Worm (Caenorhabditis elegans) whole organism, young adult: ENCODE measurements around the gene F10E9.1.

Experiments
- B0035.1 ChIP-seq: sonication (generic microtip); optimal IDR thresholded peaks from 2 replicates; lab custom pipeline; 2016; ENCODE audit warnings: missing genetic modification characterization, mild to moderate bottlenecking, missing compliant biosample characterization, missing genotype, missing genetic modification reagents
- C17E4.6 ChIP-seq: fragments of 200-800 bp; sonication (Bioruptor generic); IDR thresholded peaks from 2 replicates; pipeline ENCODE4 v1.3.6; 2022; ENCODE audit warnings: missing genetic modification reagents, missing genetic modification characterization, missing compliant biosample characterization
- D2030.7 ChIP-seq: fragments of 200-800 bp; sonication (Bioruptor generic); IDR thresholded peaks from 2 replicates; pipeline ENCODE4 v1.3.6; 2022; ENCODE audit warnings: missing genetic modification reagents, missing genetic modification characterization, missing compliant biosample characterization
- F10E7.11 ChIP-seq: sonication (generic microtip); optimal IDR thresholded peaks from 2 replicates; lab custom pipeline; 2017; ENCODE audit warnings: mild to moderate bottlenecking, missing genetic modification characterization, moderate library complexity, missing compliant biosample characterization
- F22D6.2 ChIP-seq: sonication (generic microtip); optimal IDR thresholded peaks from 2 replicates; lab custom pipeline; 2016; ENCODE audit warnings: mild to moderate bottlenecking, missing genetic modification characterization, missing compliant biosample characterization
- Y56A3A.18 ChIP-seq: fragments of 200-800 bp; sonication (Bioruptor generic); IDR thresholded peaks from 2 replicates; pipeline ENCODE4 v1.3.6; 2022; ENCODE audit warnings: missing genetic modification reagents, missing genetic modification characterization, missing compliant biosample characterization
- Y95B8A.8 ChIP-seq: fragments of 200-800 bp; sonication (Bioruptor generic); IDR thresholded peaks from 2 replicates; pipeline ENCODE4 v1.3.6; 2022; ENCODE audit warnings: missing genetic modification reagents, missing genetic modification characterization, missing compliant biosample characterization
- ZK185.1 ChIP-seq: sonication (generic microtip); optimal IDR thresholded peaks from 2 replicates; lab custom pipeline; 2016; ENCODE audit warnings: mild to moderate bottlenecking, missing genetic modification characterization, missing compliant biosample characterization; ENCODE audit not compliant: poor library complexity, severe bottlenecking
- aptf-2 ChIP-seq: fragments of 200-800 bp; sonication (Bioruptor generic); conservative IDR thresholded peaks from 2 replicates; pipeline ENCODE4 v1.3.6; 2022; ENCODE audit warnings: missing genetic modification reagents, missing genetic modification characterization, missing compliant biosample characterization
- attf-5 ChIP-seq: fragments of 200-800 bp; sonication (Bioruptor generic); optimal IDR thresholded peaks from 2 replicates; lab custom pipeline; 2018; ENCODE audit warnings: mild to moderate bottlenecking, missing genetic modification characterization, missing compliant biosample characterization
- attf-6 ChIP-seq: fragments of 200-800 bp; sonication (Bioruptor generic); IDR thresholded peaks from 2 replicates; pipeline ENCODE4 v1.3.6; 2022; ENCODE audit warnings: missing genetic modification reagents, missing genetic modification characterization, missing compliant biosample characterization
- bed-1 ChIP-seq: fragments of 200-800 bp; sonication (Bioruptor generic); IDR thresholded peaks from 2 replicates; pipeline ENCODE4 v1.3.6; 2022; ENCODE audit warnings: missing genetic modification reagents, missing genetic modification characterization, missing compliant biosample characterization
- cebp-1 ChIP-seq, 2 experiments: fragments of 200-800 bp in 1 of 2; sonication (Bioruptor generic) in 1 of 2; sonication (generic microtip) in 1 of 2; IDR thresholded peaks in 1 of 2; optimal IDR thresholded peaks in 1 of 2; 2 replicates each; pipeline versions ENCODE4 v1.3.6 to Lab custom; 2017 to 2022; ENCODE audit warnings: missing compliant biosample characterization in 2 of 2, missing genetic modification characterization in 2 of 2, mild to moderate bottlenecking in 1 of 2, missing genetic modification reagents in 1 of 2, moderate library complexity in 1 of 2
- ceh-40 ChIP-seq: fragments of 200-800 bp; sonication (Bioruptor generic); IDR thresholded peaks from 2 replicates; pipeline ENCODE4 v1.3.6; 2022; ENCODE audit warnings: missing genetic modification characterization, missing compliant biosample characterization
- ceh-58 ChIP-seq: fragments of 200-800 bp; sonication (Bioruptor generic); IDR thresholded peaks from 2 replicates; pipeline ENCODE4 v1.3.6; 2022; ENCODE audit warnings: missing genetic modification characterization, missing compliant biosample characterization
- ceh-91 ChIP-seq: fragments of 200-800 bp; sonication (Bioruptor generic); IDR thresholded peaks from 2 replicates; pipeline ENCODE4 v1.3.6; 2022; ENCODE audit warnings: missing genetic modification reagents, missing genetic modification characterization, missing compliant biosample characterization
- chd-7 ChIP-seq: sonication (generic microtip); optimal IDR thresholded peaks from 2 replicates; lab custom pipeline; 2016; ENCODE audit warnings: mild to moderate bottlenecking, missing genetic modification characterization, moderate library complexity, missing compliant biosample characterization
- die-1 ChIP-seq: sonication (generic microtip); optimal IDR thresholded peaks from 2 replicates; lab custom pipeline; 2016; ENCODE audit warnings: missing genotype, mild to moderate bottlenecking, missing genetic modification characterization, missing compliant biosample characterization
- dpff-1 ChIP-seq: sonication (generic microtip); optimal IDR thresholded peaks from 2 replicates; lab custom pipeline; 2017; ENCODE audit warnings: mild to moderate bottlenecking, missing genetic modification characterization, missing compliant biosample characterization
- dpl-1 ChIP-seq: fragments of 150-350 bp; optimal IDR thresholded peaks from 2 replicates; lab custom pipeline; 2014; ENCODE audit warnings: missing biosample characterization, missing genetic modification reagents, missing genetic modification characterization
- ekl-4 ChIP-seq: fragments of 200-800 bp; sonication (Bioruptor generic); IDR thresholded peaks from 2 replicates; pipeline ENCODE4 v1.3.6; 2022; ENCODE audit warnings: missing genetic modification reagents, missing genetic modification characterization, missing compliant biosample characterization
- fkh-3 ChIP-seq: sonication (generic microtip); optimal IDR thresholded peaks from 2 replicates; lab custom pipeline; 2016; ENCODE audit warnings: mild to moderate bottlenecking, missing genetic modification characterization, missing compliant biosample characterization
- hlh-26 ChIP-seq: fragments of 200-800 bp; sonication (Bioruptor generic); conservative IDR thresholded peaks from 2 replicates; pipeline ENCODE4 v1.3.6; 2022; ENCODE audit warnings: missing genetic modification reagents, missing genetic modification characterization, missing compliant biosample characterization
- hmg-1.2 ChIP-seq: fragments of 200-800 bp; sonication (Bioruptor generic); IDR thresholded peaks from 2 replicates; pipeline ENCODE4 v1.3.6; 2022; ENCODE audit warnings: missing genetic modification reagents, missing genetic modification characterization, missing compliant biosample characterization
- let-526 ChIP-seq: fragments of 200-800 bp; sonication (Bioruptor generic); IDR thresholded peaks from 2 replicates; pipeline ENCODE4 v1.3.6; 2022; ENCODE audit warnings: missing genetic modification reagents, missing genetic modification characterization, missing compliant biosample characterization
- lin-26 ChIP-seq: fragments of 200-800 bp; sonication (Bioruptor generic); IDR thresholded peaks from 2 replicates; pipeline ENCODE4 v1.3.6; 2022; ENCODE audit warnings: missing genetic modification reagents, missing genetic modification characterization, missing compliant biosample characterization
- lin-35 ChIP-seq, 3 experiments: fragments of 150-350 bp in 2 of 3; sonication (generic microtip) in 1 of 3; optimal IDR thresholded peaks; 2 replicates each; lab custom pipeline; 2014 to 2018; ENCODE audit warnings: missing biosample characterization in 3 of 3, missing genetic modification characterization in 3 of 3, missing genetic modification reagents in 3 of 3
- lin-40 ChIP-seq: sonication (generic microtip); optimal IDR thresholded peaks from 2 replicates; lab custom pipeline; 2016; ENCODE audit warnings: missing genetic modification characterization, mild to moderate bottlenecking, missing compliant biosample characterization, missing genotype, missing genetic modification reagents
- lsl-1 ChIP-seq: fragments of 200-800 bp; sonication (Bioruptor generic); optimal IDR thresholded peaks from 2 replicates; lab custom pipeline; 2018; ENCODE audit warnings: mild to moderate bottlenecking, missing genetic modification characterization, moderate library complexity, missing compliant biosample characterization
- madf-10 ChIP-seq: sonication (generic microtip); optimal IDR thresholded peaks from 2 replicates; lab custom pipeline; 2016; ENCODE audit warnings: mild to moderate bottlenecking, missing genetic modification characterization, missing compliant biosample characterization
- mxl-1 ChIP-seq: sonication (generic microtip); optimal IDR thresholded peaks from 2 replicates; lab custom pipeline; 2016; ENCODE audit warnings: missing genetic modification characterization, missing compliant biosample characterization
- nfya-1 ChIP-seq: sonication (generic microtip); optimal IDR thresholded peaks from 2 replicates; lab custom pipeline; 2017; ENCODE audit warnings: antibody characterized with exemption, missing compliant biosample characterization, missing genetic modification characterization, borderline replicate concordance; ENCODE audit not compliant: insufficient read depth
- nfya-2 ChIP-seq: fragments of 200-800 bp; sonication (Bioruptor generic); IDR thresholded peaks from 2 replicates; pipeline ENCODE4 v1.3.6; 2022; ENCODE audit warnings: missing genetic modification reagents, missing genetic modification characterization, missing compliant biosample characterization
- nfyb-1 ChIP-seq: fragments of 200-800 bp; sonication (Bioruptor generic); IDR thresholded peaks from 2 replicates; pipeline ENCODE4 v1.3.6; 2022; ENCODE audit warnings: missing genetic modification reagents, missing genetic modification characterization, missing compliant biosample characterization
- pha-4 ChIP-seq: fragments of 150-350 bp; sonication (generic microtip); optimal IDR thresholded peaks from 2 replicates; lab custom pipeline; 2014; ENCODE audit warnings: missing biosample characterization, missing genetic modification reagents, missing genetic modification characterization
- rpc-1 ChIP-seq, 2 experiments: fragments of 150-350 bp in 1 of 2; sonication (generic microtip) in 1 of 2; optimal IDR thresholded peaks; 2 replicates each; lab custom pipeline; 2014 to 2018; ENCODE audit warnings: missing biosample characterization in 1 of 2, missing genetic modification characterization in 1 of 2, missing genetic modification reagents in 1 of 2, missing genotype in 1 of 2
- sdz-38 ChIP-seq: sonication (generic microtip); optimal IDR thresholded peaks from 2 replicates; lab custom pipeline; 2016; ENCODE audit warnings: missing genotype, missing genetic modification characterization, missing compliant biosample characterization
- sea-2 ChIP-seq: fragments of 200-800 bp; sonication (Bioruptor generic); IDR thresholded peaks from 2 replicates; pipeline ENCODE4 v1.3.6; 2022; ENCODE audit warnings: missing genetic modification characterization, missing compliant biosample characterization
- snpc-3.4 ChIP-seq: sonication (generic microtip); optimal IDR thresholded peaks from 2 replicates; lab custom pipeline; 2017; ENCODE audit warnings: missing genetic modification characterization, mild to moderate bottlenecking, missing compliant biosample characterization, antibody characterized with exemption, moderate library complexity, missing genotype, missing genetic modification reagents
- snpc-4 ChIP-seq, 5 experiments: fragments of 150-350 bp in 1 of 5; sonication (generic microtip) in 4 of 5; optimal IDR thresholded peaks; 2 replicates each; lab custom pipeline; 2014 to 2018; ENCODE audit warnings: missing genetic modification characterization in 5 of 5, missing biosample characterization in 3 of 5, antibody characterized with exemption in 2 of 5, mild to moderate bottlenecking in 2 of 5, missing compliant biosample characterization in 2 of 5, missing genotype in 2 of 5, moderate library complexity in 2 of 5, missing genetic modification reagents in 1 of 5
- somi-1 ChIP-seq: fragments of 200-800 bp; sonication (Bioruptor generic); optimal IDR thresholded peaks from 2 replicates; lab custom pipeline; 2018; ENCODE audit warnings: mild to moderate bottlenecking, missing genetic modification characterization, missing compliant biosample characterization
- unc-130 ChIP-seq: sonication (generic microtip); optimal IDR thresholded peaks from 2 replicates; lab custom pipeline; 2016; ENCODE audit warnings: missing genetic modification reagents, missing genetic modification characterization, missing compliant biosample characterization
- xnd-1 ChIP-seq: sonication (generic microtip); optimal IDR thresholded peaks from 2 replicates; lab custom pipeline; 2016; ENCODE audit warnings: missing genotype, missing genetic modification reagents, missing genetic modification characterization, missing compliant biosample characterization
- zim-3 ChIP-seq: sonication (generic microtip); optimal IDR thresholded peaks from 2 replicates; lab custom pipeline; 2017; ENCODE audit warnings: mild to moderate bottlenecking, missing genetic modification characterization, moderate library complexity, missing compliant biosample characterization
- ztf-25 ChIP-seq: fragments of 200-800 bp; sonication (Bioruptor generic); IDR thresholded peaks from 2 replicates; pipeline ENCODE4 v1.3.6; 2022; ENCODE audit warnings: missing genetic modification reagents, missing genetic modification characterization, missing compliant biosample characterization
- ztf-6 ChIP-seq: fragments of 200-800 bp; sonication (Bioruptor generic); IDR thresholded peaks from 2 replicates; pipeline ENCODE4 v1.3.6; 2022; ENCODE audit warnings: missing genetic modification reagents, missing genetic modification characterization, missing compliant biosample characterization

F10E9.1 gene

DNA sequence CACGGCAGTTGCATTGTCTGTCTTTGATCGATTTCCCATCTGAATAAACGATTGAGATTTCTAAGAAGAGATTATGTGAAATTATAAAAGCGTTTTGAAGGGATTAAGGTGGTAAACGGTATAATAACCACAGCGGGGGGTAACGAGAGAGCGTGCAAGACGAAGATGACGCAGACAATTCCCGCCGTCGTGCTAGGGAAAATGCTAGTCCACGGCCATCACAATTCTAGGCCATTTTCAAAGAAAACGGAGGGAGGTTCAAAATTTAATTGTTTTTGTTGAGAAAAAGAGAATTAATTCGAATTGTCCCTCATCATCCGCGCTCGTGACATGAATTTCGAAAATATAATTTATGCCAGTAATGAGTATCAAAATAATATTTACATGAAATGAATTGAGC lies 3.9 kb upstream of the F10E9.1 start, which contains the start of gene F10E9.11 (continued):
- TF ChIP-seq lsl-1 (GFP tag; lab: Kevin White, UChicago) (peak; percentile 69), lin-26 (GFP tag; lab: Robert Waterston, UW) (no peak), dpff-1 (tag; lab: Kevin White, UChicago) (no peak), C17E4.6 (0 out of 2 replicates have a peak, but pooled peaks have one; percentile 37), ceh-91 (GFP tag; lab: Robert Waterston, UW) (0 out of 2 replicates have a peak, but pooled peaks have one; percentile 55), xnd-1 (tag; lab: Kevin White, UChicago) (peak; percentile 32), D2030.7 (GFP tag; lab: Robert Waterston, UW) (peak; percentile 70), zim-3 (tag; lab: Kevin White, UChicago) (no peak), F10E7.11 (tag; lab: Kevin White, UChicago) (no peak), ceh-58 (GFP tag; lab: Robert Waterston, UW) (no peak), fkh-3 (no peak), Y95B8A.8 (GFP tag; lab: Robert Waterston, UW) (peak; percentile 58; the same call in 1 of the 2 replicates), lin-40 (tag; lab: Kevin White, UChicago) (peak; percentile 42), ceh-40 (GFP tag; lab: Robert Waterston, UW) (0 out of 2 replicates have a peak, but pooled peaks have one; percentile 43), bed-1 (GFP tag; lab: Robert Waterston, UW) (no peak), mxl-1 (tag; lab: Kevin White, UChicago) (no peak), hlh-26 (GFP tag; lab: Robert Waterston, UW) (no peak), nfya-2 (no peak), ztf-6 (GFP tag; lab: Robert Waterston, UW) (peak; percentile 72; the same call in 1 of the 2 replicates), B0035.1 (tag; lab: Kevin White, UChicago) (no peak), let-526 (GFP tag; lab: Robert Waterston, UW) (peak; percentile 81), lin-35 (GFP tag; optimal IDR thresholded peaks at IDR 0.05; lab: Kevin White, UChicago) (peak; percentile 11 to 68 (median 28)), unc-130 (peak; percentile 89), ZK185.1 (tag; lab: Kevin White, UChicago) (peak; percentile 88), chd-7 (tag; lab: Kevin White, UChicago) (peak; percentile 36), nfyb-1 (GFP tag; lab: Robert Waterston, UW) (peak; percentile 64), F22D6.2 (tag; lab: Kevin White, UChicago) (no peak), die-1 (tag; lab: Kevin White, UChicago) (no peak), ztf-25 (0 out of 2 replicates have a peak, but pooled peaks have one; percentile 55), dpl-1 (peak; percentile 88), madf-10 (peak; percentile 66), somi-1 (no peak), pha-4 (tag; lab: Kevin White, UChicago) (peak; percentile 5), cebp-1 (GFP tag; IDR thresholded peaks at IDR 0.05; lab: Robert Waterston, UW) (0 out of 2 replicates have a peak, but pooled peaks have one; percentile 25), cebp-1 (tag; optimal IDR thresholded peaks at IDR 0.05; lab: Kevin White, UChicago) (no peak), hmg-1.2 (peak; percentile 96), snpc-3.4 (tag; lab: Kevin White, UChicago) (no peak), rpc-1 (optimal IDR thresholded peaks at IDR 0.05; lab: Kevin White, UChicago) (no peak), rpc-1 (tag; optimal IDR thresholded peaks at IDR 0.05; lab: Kevin White, UChicago) (no peak), sdz-38 (no peak), attf-5 (GFP tag; lab: Kevin White, UChicago) (peak; percentile 67), sea-2 (GFP tag; lab: Robert Waterston, UW) (no peak), nfya-1 (tag; lab: Kevin White, UChicago) (no peak), Y56A3A.18 (GFP tag; lab: Robert Waterston, UW) (no peak), attf-6 (GFP tag; lab: Robert Waterston, UW) (no peak), aptf-2 (GFP tag; lab: Robert Waterston, UW) (0 out of 2 replicates have a peak, but pooled peaks have one; percentile 37), ekl-4 (GFP tag; lab: Robert Waterston, UW) (peak; percentile 62), snpc-4 (GFP tag; optimal IDR thresholded peaks at IDR 0.05; lab: Kevin White, UChicago) (no peak), snpc-4 (tag; optimal IDR thresholded peaks at IDR 0.05; lab: Kevin White, UChicago) (peak in 2 of 4 experiments; percentile 37 to 56)
